Worm (Caenorhabditis elegans) whole organism, late embryonic: ENCODE results near the gene F01D5.2.

ENCODE experiments used
- C08G9.2 ChIP-seq: sonication (generic microtip); optimal IDR thresholded peaks from 2 replicates; lab custom pipeline; 2016; ENCODE audit warnings: mild to moderate bottlenecking, missing genetic modification characterization, moderate library complexity, missing compliant biosample characterization
- K02D7.2 ChIP-seq: sonication (generic microtip); optimal IDR thresholded peaks from 2 replicates; lab custom pipeline; 2017; ENCODE audit warnings: mild to moderate bottlenecking, missing genetic modification characterization, missing compliant biosample characterization
- ceh-14 ChIP-seq: sonication (generic microtip); optimal IDR thresholded peaks from 2 replicates; lab custom pipeline; 2016; ENCODE audit warnings: missing genotype, missing genetic modification characterization, missing compliant biosample characterization
- ceh-18 ChIP-seq: sonication (generic microtip); optimal IDR thresholded peaks from 2 replicates; lab custom pipeline; 2016; ENCODE audit warnings: missing genetic modification characterization, missing compliant biosample characterization
- ceh-19 ChIP-seq: fragments of 200-800 bp; sonication (Bioruptor generic); optimal IDR thresholded peaks from 2 replicates; lab custom pipeline; 2018; ENCODE audit warnings: mild to moderate bottlenecking, missing genetic modification characterization, missing compliant biosample characterization
- ceh-2 ChIP-seq: sonication (generic microtip); optimal IDR thresholded peaks from 2 replicates; lab custom pipeline; 2016; ENCODE audit warnings: missing genotype, missing genetic modification characterization, missing compliant biosample characterization
- ceh-24 ChIP-seq: sonication (generic microtip); optimal IDR thresholded peaks from 2 replicates; lab custom pipeline; 2016; ENCODE audit warnings: mild to moderate bottlenecking, missing genetic modification characterization, missing compliant biosample characterization
- ceh-6 ChIP-seq: fragments of 200-800 bp; sonication (Bioruptor generic); optimal IDR thresholded peaks from 2 replicates; lab custom pipeline; 2018; ENCODE audit warnings: mild to moderate bottlenecking, missing genetic modification characterization, missing compliant biosample characterization
- ceh-9 ChIP-seq: sonication (generic microtip); optimal IDR thresholded peaks from 2 replicates; lab custom pipeline; 2016; ENCODE audit warnings: mild to moderate bottlenecking, missing genetic modification characterization, inconsistent platforms, missing compliant biosample characterization
- dmd-4 ChIP-seq: sonication (generic microtip); optimal IDR thresholded peaks from 2 replicates; lab custom pipeline; 2016; ENCODE audit warnings: borderline replicate concordance, missing genetic modification characterization, missing compliant biosample characterization
- elt-2 ChIP-seq: sonication (generic microtip); optimal IDR thresholded peaks from 2 replicates; lab custom pipeline; 2016; ENCODE audit warnings: missing genetic modification reagents, missing genetic modification characterization, missing compliant biosample characterization
- hlh-13 ChIP-seq: fragments of 200-800 bp; sonication (Bioruptor generic); optimal IDR thresholded peaks from 2 replicates; lab custom pipeline; 2018; ENCODE audit warnings: mild to moderate bottlenecking, missing genetic modification characterization, missing compliant biosample characterization
- madf-2 ChIP-seq: sonication (generic microtip); optimal IDR thresholded peaks from 2 replicates; lab custom pipeline; 2017; ENCODE audit warnings: missing genetic modification characterization, missing compliant biosample characterization
- nfya-1 ChIP-seq: sonication (generic microtip); optimal IDR thresholded peaks from 2 replicates; lab custom pipeline; 2017; ENCODE audit warnings: missing genetic modification characterization, mild to moderate bottlenecking, missing compliant biosample characterization, antibody characterized with exemption, moderate library complexity
- odd-2 ChIP-seq: sonication (generic microtip); optimal IDR thresholded peaks from 2 replicates; lab custom pipeline; 2017; ENCODE audit warnings: antibody characterized with exemption, mild to moderate bottlenecking, missing genetic modification characterization, missing compliant biosample characterization
- pag-3 ChIP-seq: sonication (generic microtip); optimal IDR thresholded peaks from 2 replicates; lab custom pipeline; 2016; ENCODE audit warnings: missing compliant biosample characterization, missing genetic modification characterization, borderline replicate concordance
- pros-1 ChIP-seq: fragments of 150-350 bp; optimal IDR thresholded peaks from 2 replicates; lab custom pipeline; 2014; ENCODE audit warnings: missing biosample characterization, missing genetic modification reagents, missing genetic modification characterization
- ref-2 ChIP-seq: sonication (generic microtip); optimal IDR thresholded peaks from 2 replicates; lab custom pipeline; 2016; ENCODE audit warnings: missing genetic modification characterization, missing compliant biosample characterization
- rnt-1 ChIP-seq: sonication (generic microtip); optimal IDR thresholded peaks from 2 replicates; lab custom pipeline; 2016; ENCODE audit warnings: missing genetic modification characterization, missing compliant biosample characterization
- syd-9 ChIP-seq: sonication (generic microtip); optimal IDR thresholded peaks from 2 replicates; lab custom pipeline; 2016; ENCODE audit warnings: mild to moderate bottlenecking, missing genetic modification characterization, moderate library complexity, missing compliant biosample characterization
- tbx-7 ChIP-seq: sonication (generic microtip); optimal IDR thresholded peaks from 2 replicates; lab custom pipeline; 2016; ENCODE audit warnings: missing genotype, missing genetic modification characterization, missing compliant biosample characterization
- ttx-3 ChIP-seq: sonication (generic microtip); optimal IDR thresholded peaks from 2 replicates; lab custom pipeline; 2016; ENCODE audit warnings: missing genetic modification reagents, missing genetic modification characterization, missing compliant biosample characterization
- zip-5 ChIP-seq: sonication (generic microtip); optimal IDR thresholded peaks from 2 replicates; lab custom pipeline; 2016; ENCODE audit warnings: missing genetic modification characterization, missing compliant biosample characterization

The F01D5.2 gene

ce11 chrII:13954077-13954476 lies 44.8 kb downstream of the F01D5.2 start:
- no peak for TF ChIP-seq ceh-18 (tag; lab: Kevin White, UChicago)
- peak; percentile 59 for TF ChIP-seq elt-2

- TF ChIP-seq C08G9.2 (tag; lab: Kevin White, UChicago) (no peak), tbx-7 (tag; lab: Kevin White, UChicago) (no peak), dmd-4 (tag; lab: Kevin White, UChicago) (no peak), K02D7.2 (tag; lab: Kevin White, UChicago) (no peak), syd-9 (tag; lab: Kevin White, UChicago) (no peak), ceh-19 (no peak), ceh-6 (no peak), madf-2 (tag; lab: Kevin White, UChicago) (no peak), odd-2 (tag; lab: Kevin White, UChicago) (no peak), pag-3 (tag; lab: Kevin White, UChicago) (no peak), ref-2 (tag; lab: Kevin White, UChicago) (no peak), ceh-9 (tag; lab: Kevin White, UChicago) (no peak), zip-5 (tag; lab: Kevin White, UChicago) (no peak), ceh-2 (tag; lab: Kevin White, UChicago) (no peak), ceh-14 (tag; lab: Kevin White, UChicago) (no peak), hlh-13 (GFP tag; lab: Kevin White, UChicago) (no peak), ttx-3 (tag; lab: Kevin White, UChicago) (no peak), ceh-24 (tag; lab: Kevin White, UChicago) (no peak), nfya-1 (no peak), pros-1 (tag; lab: Kevin White, UChicago) (no peak)
Observed at ce11 chrII:13951986-13952385, 46.9 kb downstream of the F01D5.2 start.

ce11 chrII:13949290-13949689 lies 49.6 kb downstream of the F01D5.2 start, which contains the start of gene sre-44:
TSS of gene sre-44 (plus strand) at chrII:13949590.
- no peak for TF ChIP-seq ceh-14 (tag; lab: Kevin White, UChicago)
- no peak for TF ChIP-seq rnt-1 (tag; lab: Kevin White, UChicago)
- TF ChIP-seq elt-2 = peak; percentile 54
- TF ChIP-seq ttx-3 (tag; lab: Kevin White, UChicago) = no peak
